Worm (Caenorhabditis elegans) whole organism, early embryonic: Measurements from ENCODE around the gene cux-7.

Source experiments
- B0310.2 ChIP-seq: sonication (generic microtip); optimal IDR thresholded peaks from 2 replicates; lab custom pipeline; 2016; ENCODE audit warnings: mild to moderate bottlenecking, missing genetic modification characterization, missing compliant biosample characterization
- aly-1 ChIP-seq: sonication (generic microtip); optimal IDR thresholded peaks from 2 replicates; lab custom pipeline; 2016; ENCODE audit warnings: missing genetic modification characterization, missing compliant biosample characterization
- ama-1 ChIP-seq: fragments of 150-350 bp; optimal IDR thresholded peaks from 2 replicates; lab custom pipeline; 2014
- ceh-36 ChIP-seq: sonication (generic microtip); optimal IDR thresholded peaks from 2 replicates; lab custom pipeline; 2016; ENCODE audit warnings: missing genetic modification characterization, inconsistent platforms, missing compliant biosample characterization
- flt-1 ChIP-seq: fragments of 200-800 bp; sonication (Bioruptor generic); IDR thresholded peaks from 2 replicates; pipeline ENCODE4 v1.3.6; 2022; ENCODE audit warnings: missing genetic modification characterization, missing compliant biosample characterization
- hnd-1 ChIP-seq: sonication (generic microtip); optimal IDR thresholded peaks from 2 replicates; lab custom pipeline; 2016; ENCODE audit warnings: missing genetic modification characterization, missing compliant biosample characterization

- TF ChIP-seq flt-1 (GFP tag; lab: Robert Waterston, UW) = no peak
- TF ChIP-seq ama-1 (lab: Kevin White, UChicago) = no peak
- TF ChIP-seq aly-1 (tag; lab: Kevin White, UChicago) = no peak
- no peak for TF ChIP-seq B0310.2 (tag; lab: Kevin White, UChicago)
- TF ChIP-seq ceh-36 (tag; lab: Kevin White, UChicago) = no peak
- no peak for TF ChIP-seq hnd-1 (tag; lab: Kevin White, UChicago)
Measured at ce11 chrIII:7557930-7558470, 37.4 kb upstream of the cux-7 start.
